Worm (Caenorhabditis elegans) whole organism, early embryonic: ENCODE measurements around the gene ipp-5.

ENCODE experiments used
- B0310.2 ChIP-seq: sonication (generic microtip); optimal IDR thresholded peaks from 2 replicates; lab custom pipeline; 2016; ENCODE audit warnings: mild to moderate bottlenecking, missing genetic modification characterization, missing compliant biosample characterization
- F13C5.2 ChIP-seq: sonication (generic microtip); optimal IDR thresholded peaks from 2 replicates; lab custom pipeline; 2017; ENCODE audit warnings: mild to moderate bottlenecking, missing genetic modification characterization, inconsistent platforms, missing compliant biosample characterization
- aly-1 ChIP-seq: sonication (generic microtip); optimal IDR thresholded peaks from 2 replicates; lab custom pipeline; 2016; ENCODE audit warnings: missing genetic modification characterization, missing compliant biosample characterization
- ama-1 ChIP-seq: fragments of 150-350 bp; optimal IDR thresholded peaks from 2 replicates; lab custom pipeline; 2014
- ceh-13 ChIP-seq: fragments of 200-800 bp; sonication (Bioruptor generic); optimal IDR thresholded peaks from 2 replicates; lab custom pipeline; 2018; ENCODE audit warnings: mild to moderate bottlenecking, missing genetic modification characterization, missing compliant biosample characterization
- ceh-36 ChIP-seq: sonication (generic microtip); optimal IDR thresholded peaks from 2 replicates; lab custom pipeline; 2016; ENCODE audit warnings: missing genetic modification characterization, inconsistent platforms, missing compliant biosample characterization
- ets-7 ChIP-seq: sonication (generic microtip); optimal IDR thresholded peaks from 2 replicates; lab custom pipeline; 2016; ENCODE audit warnings: missing genotype, missing genetic modification characterization, missing compliant biosample characterization
- flt-1 ChIP-seq: fragments of 200-800 bp; sonication (Bioruptor generic); IDR thresholded peaks from 2 replicates; pipeline ENCODE4 v1.3.6; 2022; ENCODE audit warnings: missing genetic modification characterization, missing compliant biosample characterization
- hmbx-1 ChIP-seq: sonication (generic microtip); optimal IDR thresholded peaks from 2 replicates; lab custom pipeline; 2016; ENCODE audit warnings: mild to moderate bottlenecking, missing genetic modification characterization, missing compliant biosample characterization
- hmg-4 ChIP-seq: fragments of 200-800 bp; sonication (Bioruptor generic); optimal IDR thresholded peaks from 2 replicates; lab custom pipeline; 2018; ENCODE audit warnings: mild to moderate bottlenecking, missing genetic modification characterization, missing compliant biosample characterization
- hnd-1 ChIP-seq: sonication (generic microtip); optimal IDR thresholded peaks from 2 replicates; lab custom pipeline; 2016; ENCODE audit warnings: missing genetic modification characterization, missing compliant biosample characterization
- pes-1 ChIP-seq: fragments of 200-800 bp; sonication (Bioruptor generic); IDR thresholded peaks from 2 replicates; pipeline ENCODE4 v1.3.6; 2022; ENCODE audit warnings: missing genetic modification reagents, missing genetic modification characterization, missing compliant biosample characterization
- scrt-1 ChIP-seq: fragments of 200-800 bp; sonication (Bioruptor generic); IDR thresholded peaks from 2 replicates; pipeline ENCODE4 v1.3.6; 2022; ENCODE audit warnings: missing genetic modification characterization, missing compliant biosample characterization
- sea-1 ChIP-seq: fragments of 200-800 bp; sonication (Bioruptor generic); conservative IDR thresholded peaks from 2 replicates; pipeline ENCODE4 v1.3.6; 2022; ENCODE audit warnings: missing genetic modification characterization, missing compliant biosample characterization
- tbx-11 ChIP-seq: fragments of 200-800 bp; sonication (Bioruptor generic); IDR thresholded peaks from 2 replicates; pipeline ENCODE4 v1.3.6; 2022; ENCODE audit warnings: missing genetic modification characterization, missing compliant biosample characterization
- tbx-37 ChIP-seq: fragments of 200-800 bp; sonication (Bioruptor generic); conservative IDR thresholded peaks from 2 replicates; pipeline ENCODE4 v1.3.6; 2022; ENCODE audit warnings: missing genetic modification reagents, missing genetic modification characterization, missing compliant biosample characterization
- tra-4 ChIP-seq: sonication (generic microtip); optimal IDR thresholded peaks from 2 replicates; lab custom pipeline; 2017; ENCODE audit warnings: missing genetic modification characterization, missing compliant biosample characterization

ipp-5 gene

DNA sequence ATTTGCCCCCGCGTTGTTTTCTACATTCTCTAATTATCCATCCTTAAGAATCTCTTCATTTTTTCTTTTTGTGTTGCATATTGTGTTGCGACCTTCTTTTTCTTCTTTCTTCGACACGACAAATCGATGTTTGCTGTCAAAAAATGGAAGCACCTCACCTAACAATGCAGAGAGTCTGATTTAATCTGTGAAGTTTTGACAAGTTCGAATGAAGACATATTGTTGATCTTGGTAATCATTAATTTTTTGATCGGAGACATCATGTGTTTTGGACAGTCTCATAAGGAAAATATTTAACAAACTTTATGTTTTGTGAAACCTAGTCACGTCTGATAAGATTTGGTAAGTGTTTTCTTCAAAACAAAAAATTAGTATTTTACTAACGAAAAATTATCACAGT, 2.2 kb upstream of the ipp-5 start:
- TF ChIP-seq tra-4 (tag; lab: Kevin White, UChicago) (no peak), hmg-4 (GFP tag; lab: Kevin White, UChicago) (no peak), ama-1 (lab: Kevin White, UChicago) (no peak), tbx-11 (GFP tag; lab: Robert Waterston, UW) (no peak), tbx-37 (GFP tag; lab: Robert Waterston, UW) (no peak)

DNA sequence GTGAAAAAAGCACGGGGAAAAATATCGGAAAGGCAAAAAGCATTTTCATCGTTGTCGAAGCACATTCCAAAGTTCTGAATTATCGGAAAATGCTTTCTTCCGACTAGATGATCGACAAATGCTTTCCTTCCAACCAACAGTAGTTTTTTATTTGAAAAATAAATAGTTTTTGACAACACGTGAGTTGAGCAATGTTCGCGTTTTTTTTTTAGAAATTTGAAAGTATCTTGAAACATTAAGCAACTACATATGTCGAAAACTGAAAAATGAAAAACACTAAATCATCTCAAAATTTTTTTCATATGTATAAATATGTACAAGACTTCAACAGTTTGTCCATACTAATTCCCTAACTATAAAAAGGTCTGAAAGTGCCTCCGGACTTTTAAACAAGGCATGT, 8.3 kb downstream of the ipp-5 start, which contains the start of gene hsp-25:
Gene hsp-25, minus strand, starts transcription at position 101 of the 400 bp plus-strand sequence.
- TF ChIP-seq flt-1 (no peak), ceh-36 (no peak), aly-1 (no peak), hmg-4 (GFP tag; lab: Kevin White, UChicago) (no peak), ama-1 (lab: Kevin White, UChicago) (no peak), sea-1 (no peak), ceh-13 (GFP tag; lab: Kevin White, UChicago) (no peak), tra-4 (tag; lab: Kevin White, UChicago) (no peak), tbx-11 (GFP tag; lab: Robert Waterston, UW) (no peak), scrt-1 (no peak), tbx-37 (GFP tag; lab: Robert Waterston, UW) (no peak), ets-7 (tag; lab: Kevin White, UChicago) (no peak), B0310.2 (tag; lab: Kevin White, UChicago) (no peak), hnd-1 (no peak), pes-1 (no peak)

DNA sequence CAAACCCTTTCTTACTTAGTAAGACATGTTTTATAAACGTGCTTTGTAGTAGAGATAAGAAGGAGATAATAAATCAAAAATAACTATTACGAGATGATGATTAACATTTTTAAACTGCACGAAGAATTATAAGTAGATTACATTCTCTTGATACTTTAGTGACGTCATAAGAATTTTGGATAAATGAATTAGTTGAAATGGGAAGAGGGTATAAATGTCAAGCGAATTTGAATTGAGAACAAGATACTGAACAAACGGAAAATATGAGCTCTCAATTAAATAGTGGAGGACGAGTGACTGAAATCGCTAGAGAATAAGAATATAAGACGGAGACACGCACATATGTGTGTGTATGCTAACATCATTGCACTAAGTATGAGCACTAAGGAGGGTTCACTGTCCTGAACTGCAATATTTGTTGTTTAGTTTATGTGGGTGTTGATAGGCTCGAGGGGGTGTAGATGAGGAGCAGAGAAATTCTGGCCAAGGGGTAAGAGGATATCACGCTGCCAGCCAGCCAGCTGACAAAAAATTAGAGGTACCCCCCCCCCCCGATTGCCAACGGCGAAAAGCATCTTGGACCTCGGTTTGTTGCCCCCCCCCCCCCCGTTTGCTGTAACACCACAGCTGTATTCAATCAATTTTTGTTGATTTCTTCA, 9.3 kb downstream of the ipp-5 start:
- TF ChIP-seq tra-4 (tag; lab: Kevin White, UChicago) (no peak), tbx-11 (GFP tag; lab: Robert Waterston, UW) (no peak), hmg-4 (GFP tag; lab: Kevin White, UChicago) (peak; percentile 56)

DNA sequence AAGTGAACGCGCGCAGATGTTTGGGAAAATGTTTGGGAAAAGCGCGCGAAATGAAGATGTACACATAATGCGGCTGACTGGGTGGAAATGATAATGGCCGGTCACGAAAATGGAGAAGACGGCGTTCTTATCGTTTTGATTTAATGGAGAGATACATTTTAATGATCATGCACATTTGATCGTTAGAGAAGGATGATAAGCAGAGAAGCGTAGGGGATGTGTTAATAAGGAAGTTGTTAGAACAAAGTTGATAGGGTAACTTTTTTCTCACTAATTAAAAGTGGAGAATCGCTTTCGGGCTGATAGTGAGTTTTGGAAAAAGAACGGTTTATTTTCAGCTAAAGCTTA, 9.8 kb downstream of the ipp-5 start:
- TF ChIP-seq tbx-11 (GFP tag; lab: Robert Waterston, UW) (no peak), ama-1 (lab: Kevin White, UChicago) (no peak), F13C5.2 (tag; lab: Kevin White, UChicago) (no peak), aly-1 (no peak), flt-1 (no peak), hnd-1 (no peak), tbx-37 (GFP tag; lab: Robert Waterston, UW) (no peak), tra-4 (tag; lab: Kevin White, UChicago) (no peak)

DNA sequence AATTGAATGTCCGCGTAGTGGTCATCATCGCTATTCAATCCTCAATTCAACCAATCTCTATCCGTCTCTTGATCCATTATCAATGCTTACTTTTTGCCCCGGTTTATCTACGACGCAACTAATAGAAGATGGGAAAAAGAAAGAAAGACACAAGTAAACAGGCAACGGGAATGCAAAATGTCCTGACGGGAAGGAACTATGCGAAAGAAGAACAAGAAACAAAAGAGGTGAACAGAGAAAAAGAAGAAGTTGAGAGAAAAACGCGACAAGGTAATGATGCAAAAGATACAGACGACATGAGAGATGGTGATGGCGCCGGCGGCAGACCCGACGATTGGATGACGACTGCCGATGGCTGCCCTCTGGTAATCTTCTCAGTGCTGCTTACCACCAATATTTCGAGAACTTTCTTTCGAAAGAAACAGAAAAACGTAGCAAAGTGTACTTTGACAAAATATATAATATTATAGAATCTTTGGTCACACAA, 10.8 kb downstream of the ipp-5 start:
- TF ChIP-seq scrt-1, result no peak
- TF ChIP-seq sea-1, result no peak
- no peak for TF ChIP-seq pes-1
- TF ChIP-seq ceh-36, result no peak
- no peak for TF ChIP-seq tbx-37 (GFP tag; lab: Robert Waterston, UW)
- TF ChIP-seq ama-1 (lab: Kevin White, UChicago), result no peak
- TF ChIP-seq aly-1, result no peak
- TF ChIP-seq ceh-13 (GFP tag; lab: Kevin White, UChicago), result no peak
- no peak for TF ChIP-seq hmg-4 (GFP tag; lab: Kevin White, UChicago)
- TF ChIP-seq ets-7 (tag; lab: Kevin White, UChicago), result no peak
- no peak for TF ChIP-seq hmbx-1 (tag; lab: Kevin White, UChicago)
- TF ChIP-seq B0310.2 (tag; lab: Kevin White, UChicago), result no peak

DNA sequence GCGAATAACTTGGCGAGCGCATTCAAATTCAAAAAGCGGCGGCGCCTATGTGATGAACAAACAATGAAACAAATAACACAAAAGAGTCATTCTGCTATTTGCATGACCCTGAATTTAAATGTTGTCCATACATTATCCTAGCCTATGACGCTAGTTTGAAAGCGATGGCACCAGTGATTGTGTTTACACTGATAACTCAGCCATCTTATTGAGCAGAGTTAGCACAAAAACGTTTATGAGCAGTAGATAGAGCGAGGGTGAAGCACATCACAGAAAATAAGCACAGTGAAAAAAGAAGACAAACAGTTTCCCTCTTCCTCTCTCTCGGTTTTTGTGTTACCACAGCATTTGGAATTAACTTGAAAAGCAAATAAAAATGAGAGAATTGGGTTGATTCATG, 12.0 kb downstream of the ipp-5 start:
- TF ChIP-seq tbx-11 (GFP tag; lab: Robert Waterston, UW) (no peak), scrt-1 (no peak), tra-4 (tag; lab: Kevin White, UChicago) (no peak), sea-1 (no peak), ama-1 (lab: Kevin White, UChicago) (no peak), B0310.2 (tag; lab: Kevin White, UChicago) (no peak), hmg-4 (GFP tag; lab: Kevin White, UChicago) (no peak), ets-7 (tag; lab: Kevin White, UChicago) (no peak), F13C5.2 (tag; lab: Kevin White, UChicago) (no peak), hmbx-1 (tag; lab: Kevin White, UChicago) (no peak), tbx-37 (GFP tag; lab: Robert Waterston, UW) (no peak), ceh-36 (no peak), flt-1 (no peak), aly-1 (no peak), ceh-13 (GFP tag; lab: Kevin White, UChicago) (no peak), hnd-1 (no peak), pes-1 (no peak)

DNA sequence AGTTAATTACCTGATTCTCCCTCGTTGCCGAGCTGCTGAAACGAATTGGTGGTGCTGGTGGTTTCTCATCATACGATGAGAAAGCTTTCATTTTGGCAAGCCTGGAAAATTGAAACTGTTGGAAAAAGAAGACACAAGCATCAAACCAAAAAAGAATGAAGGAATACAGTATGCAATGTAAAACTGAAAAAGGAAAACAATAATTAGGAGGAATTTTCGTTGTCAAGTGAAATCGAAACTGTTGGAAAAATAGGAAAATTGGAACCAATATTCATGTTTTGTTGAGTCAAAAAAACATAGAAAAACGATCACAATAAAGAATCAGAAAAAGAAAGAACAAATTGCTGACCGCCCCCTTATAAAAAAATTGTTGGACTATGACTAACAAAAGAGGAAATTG, 17.2 kb downstream of the ipp-5 start, which contains the start of gene pak-1:
Gene pak-1, minus strand, starts transcription at position 101 of the 400 bp plus-strand sequence.
- TF ChIP-seq hmbx-1 (tag; lab: Kevin White, UChicago), result no peak
- TF ChIP-seq ceh-36, result no peak
- TF ChIP-seq F13C5.2 (tag; lab: Kevin White, UChicago), result no peak
- TF ChIP-seq ets-7 (tag; lab: Kevin White, UChicago), result no peak
- TF ChIP-seq ama-1 (lab: Kevin White, UChicago), result no peak
- no peak for TF ChIP-seq hnd-1
- TF ChIP-seq B0310.2 (tag; lab: Kevin White, UChicago), result no peak
- no peak for TF ChIP-seq aly-1
- TF ChIP-seq ceh-13 (GFP tag; lab: Kevin White, UChicago), result no peak
- TF ChIP-seq tbx-11 (GFP tag; lab: Robert Waterston, UW), result no peak
- no peak for TF ChIP-seq sea-1
- TF ChIP-seq hmg-4 (GFP tag; lab: Kevin White, UChicago), result no peak
- TF ChIP-seq tbx-37 (GFP tag; lab: Robert Waterston, UW), result no peak
- TF ChIP-seq flt-1, result no peak
- TF ChIP-seq pes-1, result no peak
- no peak for TF ChIP-seq scrt-1
- TF ChIP-seq tra-4 (tag; lab: Kevin White, UChicago), result no peak
